Worm (Caenorhabditis elegans): ENCODE measurements around the gene Y47D7A.18.

Y47D7A.18 gene

ce11 chrV:4419767-4420322 is 3.2 kb upstream of the Y47D7A.18 start, which contains the start of the genes Y47D7A.7 and Y47D7A.2 (continued):
- TF ChIP-seq ZK546.5 (tag; optimal IDR thresholded peaks at IDR 0.05): no peak

- TF ChIP-seq Y5F2A.4 (GFP tag; optimal IDR thresholded peaks at IDR 0.05) (no peak), nhr-111 (GFP tag; optimal IDR thresholded peaks at IDR 0.05) (no peak), nhr-102 (tag; optimal IDR thresholded peaks at IDR 0.05) (no peak), daf-8 (GFP tag; IDR thresholded peaks at IDR 0.05) (no peak), spr-3 (GFP tag; optimal IDR thresholded peaks at IDR 0.05) (no peak), unc-130 (GFP tag; optimal IDR thresholded peaks at IDR 0.05) (no peak), set-16 (GFP tag; IDR thresholded peaks at IDR 0.05) (no peak), nhr-48 (tag; optimal IDR thresholded peaks at IDR 0.05) (no peak), ZK546.5 (tag; optimal IDR thresholded peaks at IDR 0.05) (no peak), snpc-4 (tag; optimal IDR thresholded peaks at IDR 0.05) (no peak), ces-1 (GFP tag; optimal IDR thresholded peaks at IDR 0.05) (no peak), fkh-10 (GFP tag; optimal IDR thresholded peaks at IDR 0.05) (no peak), F49E8.2 (tag; optimal IDR thresholded peaks at IDR 0.05; ENCODE audit: borderline replicate concordance) (no peak), mxl-2 (GFP tag; conservative IDR thresholded peaks at IDR 0.05) (no peak), dve-1 (tag; optimal IDR thresholded peaks at IDR 0.05; ENCODE audit: insufficient read depth) (no peak)
Observed at ce11 chrV:4418116-4418515, 1.5 kb upstream of the Y47D7A.18 start, which contains the start of gene Y47D7A.6. Gene Y47D7A.6 (minus strand): TSS chrV:4418216.

- TF ChIP-seq nhr-237 (tag; optimal IDR thresholded peaks at IDR 0.05) (no peak), hmg-1.1 (GFP tag; IDR thresholded peaks at IDR 0.05) (no peak), unc-62 (GFP tag; optimal IDR thresholded peaks at IDR 0.05 in 1 of 2) (peak in 1 of 2 experiments; percentile 84), unc-62 (tag; optimal IDR thresholded peaks at IDR 0.05) (no peak), aha-1 (tag) (peak; percentile 94), lin-39 (tag; optimal IDR thresholded peaks at IDR 0.05) (no peak), hlh-11 (tag; optimal IDR thresholded peaks at IDR 0.05) (peak; percentile 41)
Observed at ce11 chrV:4414613-4415071, 2.0 kb downstream of the Y47D7A.18 start, which contains the start of gene grl-5. Gene grl-5 (minus strand): TSS chrV:4414663.

ce11 chrV:4411714-4412113 is 4.9 kb downstream of the Y47D7A.18 start, which contains the start of gene Y47D7A.17:
Gene Y47D7A.17 (minus strand): TSS chrV:4411814.
- TF ChIP-seq spr-3 (GFP tag; optimal IDR thresholded peaks at IDR 0.05): no peak
- TF ChIP-seq ztf-11 (tag; optimal IDR thresholded peaks at IDR 0.05): no peak
- no peak for TF ChIP-seq ceh-62 (tag; optimal IDR thresholded peaks at IDR 0.05)
- TF ChIP-seq snpc-4 (tag; optimal IDR thresholded peaks at IDR 0.05): no peak
- TF ChIP-seq tag-97 (GFP tag; IDR thresholded peaks at IDR 0.05): no peak
- TF ChIP-seq nhr-42 (GFP tag; IDR thresholded peaks at IDR 0.05): no peak
- no peak for TF ChIP-seq Y48G9A.11 (GFP tag; IDR thresholded peaks at IDR 0.05)
- no peak for TF ChIP-seq tra-1 (GFP tag; IDR thresholded peaks at IDR 0.05)
- TF ChIP-seq mes-2 (tag; optimal IDR thresholded peaks at IDR 0.05; ENCODE audit: poor library complexity, severe bottlenecking): no peak
- no peak for TF ChIP-seq F37D6.2 (tag; optimal IDR thresholded peaks at IDR 0.05)
- TF ChIP-seq lir-3 (tag; optimal IDR thresholded peaks at IDR 0.05): no peak
- no peak for TF ChIP-seq Y105C5A.15 (GFP tag; IDR thresholded peaks at IDR 0.05)

- TF ChIP-seq pqm-1 (tag; optimal IDR thresholded peaks at IDR 0.05) (no peak), hlh-11 (tag; optimal IDR thresholded peaks at IDR 0.05) (no peak), snpc-1.2 (GFP tag; IDR thresholded peaks at IDR 0.05) (no peak), vab-7 (GFP tag; IDR thresholded peaks at IDR 0.05) (no peak), nhr-28 (tag; optimal IDR thresholded peaks at IDR 0.05) (no peak), lir-3 (tag; optimal IDR thresholded peaks at IDR 0.05) (no peak), zfp-2 (tag; optimal IDR thresholded peaks at IDR 0.05) (no peak), mes-2 (tag; optimal IDR thresholded peaks at IDR 0.05; ENCODE audit: poor library complexity, severe bottlenecking) (no peak), F37D6.2 (tag; optimal IDR thresholded peaks at IDR 0.05) (no peak)
Observed at ce11 chrV:4410643-4411042, 6.0 kb downstream of the Y47D7A.18 start, which contains the start of gene Y47D7A.3. Gene Y47D7A.3 (plus strand): TSS chrV:4410943.
